Fruit fly (Drosophila melanogaster) Kc167 (cell line): Measurements from ENCODE around the gene CG32365.

ENCODE experiments used
- h ChIP-seq: fragments of >200 bp; optimal IDR thresholded peaks from 3 replicates; lab custom pipeline; 2018; ENCODE audit warnings: missing external identifiers
- psq ChIP-seq: fragments of >200 bp; optimal IDR thresholded peaks from 2 replicates; lab custom pipeline; 2017; ENCODE audit warnings: missing external identifiers

DNA sequence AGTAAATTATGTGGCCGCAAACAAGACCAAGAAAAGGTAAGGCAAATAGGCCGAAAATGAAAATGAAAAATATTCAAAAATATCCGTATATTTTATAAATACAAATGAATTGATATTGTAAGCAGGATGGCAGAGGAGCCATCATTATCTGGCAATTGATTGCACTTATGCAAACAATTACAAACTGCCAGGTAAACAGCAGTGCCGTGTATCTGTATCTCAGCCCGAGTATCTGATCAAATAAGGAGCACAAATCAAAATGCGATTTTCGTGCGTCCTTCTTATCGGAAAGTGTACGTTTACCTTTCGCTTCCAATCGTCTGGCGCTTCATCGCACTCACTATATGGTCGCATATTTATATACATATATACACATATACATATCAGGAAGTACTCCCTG lies 74.2 kb downstream of the CG32365 start:
- TF ChIP-seq psq (lab: Kevin White, UChicago) (no peak), h (lab: Kevin White, UChicago) (no peak)
